Worm (Caenorhabditis elegans) whole organism, L2 larva: Measurements from ENCODE around the gene M153.5.

Source experiments
- F13H6.1 ChIP-seq: sonication (generic microtip); optimal IDR thresholded peaks from 2 replicates; lab custom pipeline; 2016; ENCODE audit warnings: missing genetic modification characterization, missing compliant biosample characterization
- alr-1 ChIP-seq: fragments of 150-350 bp; optimal IDR thresholded peaks from 2 replicates; lab custom pipeline; 2014; ENCODE audit warnings: missing biosample characterization, missing genetic modification characterization
- ama-1 ChIP-seq: fragments of 150-350 bp; optimal IDR thresholded peaks from 2 replicates; lab custom pipeline; 2018; ENCODE audit warnings: inconsistent platforms
- dmd-4 ChIP-seq: sonication (generic microtip); optimal IDR thresholded peaks from 2 replicates; lab custom pipeline; 2017; ENCODE audit warnings: missing biosample characterization, missing genetic modification characterization
- egl-27 ChIP-seq: sonication (generic microtip); optimal IDR thresholded peaks from 3 replicates; lab custom pipeline; 2017; ENCODE audit warnings: missing biosample characterization, missing genetic modification reagents, missing genetic modification characterization
- elt-1 ChIP-seq: fragments of 150-350 bp; optimal IDR thresholded peaks from 2 replicates; lab custom pipeline; 2014; ENCODE audit warnings: missing biosample characterization, missing genetic modification characterization
- lin-11 ChIP-seq: fragments of 150-350 bp; sonication (generic microtip); optimal IDR thresholded peaks from 2 replicates; lab custom pipeline; 2014; ENCODE audit warnings: missing biosample characterization, missing genetic modification characterization, inconsistent platforms, mixed read lengths
- mab-5 ChIP-seq: fragments of 150-350 bp; optimal IDR thresholded peaks from 2 replicates; lab custom pipeline; 2014; ENCODE audit warnings: missing biosample characterization, missing genetic modification characterization
- mdl-1 ChIP-seq, 2 experiments: fragments of 150-350 bp in 1 of 2; sonication (generic microtip) in 1 of 2; optimal IDR thresholded peaks; 2 replicates each; lab custom pipeline; 2017; ENCODE audit warnings: missing biosample characterization in 2 of 2, missing genetic modification characterization in 2 of 2
- nhr-12 ChIP-seq: fragments of 150-350 bp; optimal IDR thresholded peaks from 2 replicates; lab custom pipeline; 2014; ENCODE audit warnings: missing biosample characterization, missing genetic modification characterization
- nhr-23 ChIP-seq: fragments of 150-350 bp; optimal IDR thresholded peaks from 2 replicates; lab custom pipeline; 2014; ENCODE audit warnings: missing biosample characterization, missing genetic modification reagents, missing genetic modification characterization
- nhr-25 ChIP-seq: fragments of 150-350 bp; sonication (generic microtip); optimal IDR thresholded peaks from 3 replicates; lab custom pipeline; 2014; ENCODE audit warnings: missing biosample characterization, missing genetic modification characterization
- snpc-4 ChIP-seq: fragments of 150-350 bp; optimal IDR thresholded peaks from 2 replicates; lab custom pipeline; 2014; ENCODE audit warnings: missing biosample characterization, missing genetic modification characterization
- unc-39 ChIP-seq: fragments of 150-350 bp; optimal IDR thresholded peaks from 2 replicates; lab custom pipeline; 2014; ENCODE audit warnings: missing biosample characterization, missing genetic modification characterization

ce11 chrX:12118340-12118739, 25.5 kb upstream of the M153.5 start, which contains the start of gene lgc-16:
- TF ChIP-seq lin-11 (tag; lab: Kevin White, UChicago) = no peak
- TF ChIP-seq ama-1 (lab: Kevin White, UChicago) = no peak
- TF ChIP-seq elt-1 (tag; lab: Kevin White, UChicago) = no peak
- no peak for TF ChIP-seq egl-27 (tag; lab: Kevin White, UChicago)
- no peak for TF ChIP-seq snpc-4 (tag; lab: Kevin White, UChicago)
- no peak for TF ChIP-seq nhr-12 (tag; lab: Kevin White, UChicago)
- no peak for TF ChIP-seq unc-39 (tag; lab: Kevin White, UChicago)
- no peak for TF ChIP-seq alr-1 (tag; lab: Kevin White, UChicago)
- TF ChIP-seq mab-5 = no peak
- no peak for TF ChIP-seq nhr-25
- no peak for TF ChIP-seq mdl-1 (tag; optimal IDR thresholded peaks at IDR 0.05; lab: Kevin White, UChicago)
- TF ChIP-seq dmd-4 = no peak
- TF ChIP-seq nhr-23 (tag; lab: Kevin White, UChicago) = no peak
- TF ChIP-seq F13H6.1 = no peak
